Worm (Caenorhabditis elegans): ENCODE results near the gene F20G2.3.

DNA sequence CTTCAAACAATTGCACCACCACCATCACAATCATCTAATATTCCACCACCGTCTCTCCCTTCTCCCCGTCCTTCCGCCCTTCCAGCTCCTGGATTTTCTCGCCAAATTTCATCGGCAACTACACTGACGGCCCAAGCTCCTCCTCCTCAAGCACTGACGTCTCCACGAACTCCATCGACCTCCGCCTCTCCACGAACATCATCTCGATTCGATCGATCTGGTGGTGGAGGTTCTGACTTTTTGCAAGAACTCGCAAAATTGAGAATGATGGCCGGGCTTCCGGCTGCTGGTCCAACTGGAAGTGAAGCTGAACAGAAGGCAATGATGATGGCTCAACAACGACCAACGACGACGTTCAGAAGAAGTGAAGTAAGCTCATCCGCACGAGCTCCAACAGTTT lies 25.8 kb upstream of the F20G2.3 start:
- TF ChIP-seq jun-1 (tag; optimal IDR thresholded peaks at IDR 0.05) (no peak), snpc-4 (tag; optimal IDR thresholded peaks at IDR 0.05) (no peak), ces-1 (GFP tag; optimal IDR thresholded peaks at IDR 0.05) (no peak), nhr-237 (tag; optimal IDR thresholded peaks at IDR 0.05) (no peak), nhr-85 (tag) (no peak), fos-1 (tag; optimal IDR thresholded peaks at IDR 0.05) (no peak), elt-2 (tag; optimal IDR thresholded peaks at IDR 0.05) (no peak), lir-3 (tag; optimal IDR thresholded peaks at IDR 0.05; ENCODE audit: poor library complexity) (no peak)
